Worm (Caenorhabditis elegans): Measurements from ENCODE around the gene eef-1A.2.
A peak's percentile ranks its signal among the peaks of the same experiment; 100 is the strongest.

eef-1A.2 gene

ce11 chrX:7873350-7873749 is 49.9 kb downstream of the eef-1A.2 start:
- no peak for TF ChIP-seq nfya-1 (tag; optimal IDR thresholded peaks at IDR 0.05; ENCODE audit: insufficient read depth)
- no peak for TF ChIP-seq unc-39 (tag; optimal IDR thresholded peaks at IDR 0.05)
- no peak for TF ChIP-seq zag-1 (tag; optimal IDR thresholded peaks at IDR 0.05)
- TF ChIP-seq ZK546.5 (tag; optimal IDR thresholded peaks at IDR 0.05) = no peak
- no peak for TF ChIP-seq ama-1 (optimal IDR thresholded peaks at IDR 0.05)
- peak; percentile 22 for TF ChIP-seq lin-39 (tag; optimal IDR thresholded peaks at IDR 0.05)

All from whole organism, L3 larva.